Worm (Caenorhabditis elegans) whole organism, mixed stage, embryonic: Measurements from ENCODE around the gene thn-4.

Source experiments
- M03D4.4 ChIP-seq: sonication (generic microtip); optimal IDR thresholded peaks from 2 replicates; lab custom pipeline; 2017; ENCODE audit warnings: mild to moderate bottlenecking, missing genetic modification characterization, missing compliant biosample characterization
- bed-3 ChIP-seq: fragments of 200-800 bp; sonication (Bioruptor generic); optimal IDR thresholded peaks from 3 replicates; lab custom pipeline; 2018; ENCODE audit warnings: mild to moderate bottlenecking, missing genetic modification characterization, moderate library complexity, missing compliant biosample characterization
- ceh-39 ChIP-seq: fragments of 150-350 bp; optimal IDR thresholded peaks from 2 replicates; lab custom pipeline; 2014; ENCODE audit warnings: missing biosample characterization, missing genetic modification characterization
- ceh-83 ChIP-seq: fragments of 200-800 bp; sonication (Bioruptor generic); optimal IDR thresholded peaks from 2 replicates; lab custom pipeline; 2018; ENCODE audit warnings: mild to moderate bottlenecking, missing genetic modification characterization, missing compliant biosample characterization
- ces-1 ChIP-seq: fragments of 150-350 bp; optimal IDR thresholded peaks from 2 replicates; lab custom pipeline; 2014; ENCODE audit warnings: missing biosample characterization, missing genetic modification reagents, missing genetic modification characterization
- cnd-1 ChIP-seq: fragments of 200-800 bp; sonication (Bioruptor generic); optimal IDR thresholded peaks from 2 replicates; lab custom pipeline; 2018; ENCODE audit warnings: mild to moderate bottlenecking, missing genetic modification characterization, missing compliant biosample characterization
- drap-1 ChIP-seq: fragments of 200-800 bp; sonication (Bioruptor generic); optimal IDR thresholded peaks from 3 replicates; lab custom pipeline; 2018; ENCODE audit warnings: mild to moderate bottlenecking, missing genetic modification characterization, missing compliant biosample characterization
- elt-1 ChIP-seq: sonication (generic microtip); optimal IDR thresholded peaks from 2 replicates; lab custom pipeline; 2017; ENCODE audit warnings: missing genetic modification characterization, mild to moderate bottlenecking, missing compliant biosample characterization, antibody characterized with exemption, moderate library complexity, borderline replicate concordance; ENCODE audit not compliant: insufficient read depth
- elt-3 ChIP-seq: fragments of 150-350 bp; optimal IDR thresholded peaks from 2 replicates; lab custom pipeline; 2014; ENCODE audit warnings: missing biosample characterization, missing genetic modification characterization
- flh-1 ChIP-seq: fragments of 200-800 bp; sonication (Bioruptor generic); optimal IDR thresholded peaks from 2 replicates; lab custom pipeline; 2018; ENCODE audit warnings: mild to moderate bottlenecking, missing genetic modification characterization, moderate library complexity, missing compliant biosample characterization
- ham-2 ChIP-seq: fragments of 200-800 bp; sonication (Bioruptor generic); optimal IDR thresholded peaks from 2 replicates; lab custom pipeline; 2018; ENCODE audit warnings: mild to moderate bottlenecking, missing genetic modification characterization, missing compliant biosample characterization
- hlh-1 ChIP-seq: fragments of 150-350 bp; optimal IDR thresholded peaks from 2 replicates; lab custom pipeline; 2014; ENCODE audit warnings: missing biosample characterization, missing genetic modification reagents, missing genetic modification characterization
- lin-13 ChIP-seq: fragments of 150-350 bp; optimal IDR thresholded peaks from 2 replicates; lab custom pipeline; 2014; ENCODE audit warnings: missing biosample characterization, missing genetic modification characterization
- lin-32 ChIP-seq: fragments of 200-800 bp; sonication (Bioruptor generic); optimal IDR thresholded peaks from 2 replicates; lab custom pipeline; 2018; ENCODE audit warnings: mild to moderate bottlenecking, missing genetic modification characterization, missing compliant biosample characterization
- lsy-2 ChIP-seq: fragments of 150-350 bp; optimal IDR thresholded peaks from 2 replicates; lab custom pipeline; 2014; ENCODE audit warnings: missing biosample characterization, missing genetic modification characterization
- mab-5 ChIP-seq: fragments of 150-350 bp; optimal IDR thresholded peaks from 2 replicates; lab custom pipeline; 2014; ENCODE audit warnings: missing biosample characterization, missing genetic modification characterization
- mep-1 ChIP-seq: fragments of 150-350 bp; optimal IDR thresholded peaks from 2 replicates; lab custom pipeline; 2017; ENCODE audit warnings: missing biosample characterization, missing genetic modification reagents, missing genetic modification characterization, inconsistent platforms
- mls-2 ChIP-seq: sonication (generic microtip); optimal IDR thresholded peaks from 2 replicates; lab custom pipeline; 2016; ENCODE audit warnings: mild to moderate bottlenecking, missing genetic modification characterization, moderate library complexity, missing compliant biosample characterization
- nhr-12 ChIP-seq: fragments of 150-350 bp; optimal IDR thresholded peaks from 2 replicates; lab custom pipeline; 2014; ENCODE audit warnings: missing biosample characterization, missing genetic modification characterization
- nhr-2 ChIP-seq: fragments of 150-350 bp; optimal IDR thresholded peaks from 2 replicates; lab custom pipeline; 2014; ENCODE audit warnings: missing biosample characterization, missing genetic modification characterization
- nhr-237 ChIP-seq: fragments of 150-350 bp; optimal IDR thresholded peaks from 2 replicates; lab custom pipeline; 2014; ENCODE audit warnings: missing biosample characterization, missing genetic modification characterization
- nhr-76 ChIP-seq: sonication (generic microtip); optimal IDR thresholded peaks from 2 replicates; lab custom pipeline; 2017; ENCODE audit warnings: missing biosample characterization, missing genetic modification characterization
- sem-2 ChIP-seq: fragments of 200-800 bp; sonication (Bioruptor generic); optimal IDR thresholded peaks from 2 replicates; lab custom pipeline; 2018; ENCODE audit warnings: mild to moderate bottlenecking, missing genetic modification characterization, missing compliant biosample characterization
- snpc-4 ChIP-seq: fragments of 150-350 bp; optimal IDR thresholded peaks from 2 replicates; lab custom pipeline; 2014; ENCODE audit warnings: missing biosample characterization, missing genetic modification characterization
- sptf-1 ChIP-seq: sonication (generic microtip); optimal IDR thresholded peaks from 2 replicates; lab custom pipeline; 2017; ENCODE audit warnings: mild to moderate bottlenecking, missing genetic modification characterization, moderate library complexity, missing compliant biosample characterization
- tbx-8 ChIP-seq: fragments of 200-800 bp; sonication (Bioruptor generic); optimal IDR thresholded peaks from 2 replicates; lab custom pipeline; 2018; ENCODE audit warnings: mild to moderate bottlenecking, missing genetic modification characterization, moderate library complexity, missing compliant biosample characterization
- unc-120 ChIP-seq: sonication (generic microtip); optimal IDR thresholded peaks from 2 replicates; lab custom pipeline; 2017; ENCODE audit warnings: missing genetic modification characterization, missing compliant biosample characterization; ENCODE audit not compliant: poor library complexity, severe bottlenecking
- unc-39 ChIP-seq: fragments of 150-350 bp; optimal IDR thresholded peaks from 2 replicates; lab custom pipeline; 2014; ENCODE audit warnings: missing biosample characterization, missing genetic modification characterization
- unc-62 ChIP-seq: fragments of 150-350 bp; optimal IDR thresholded peaks from 2 replicates; lab custom pipeline; 2014; ENCODE audit warnings: missing biosample characterization, missing genetic modification reagents, missing genetic modification characterization
- zip-8 ChIP-seq: fragments of 150-350 bp; optimal IDR thresholded peaks from 2 replicates; lab custom pipeline; 2014; ENCODE audit warnings: missing biosample characterization, missing genetic modification characterization
- ztf-11 ChIP-seq: fragments of 150-350 bp; optimal IDR thresholded peaks from 2 replicates; lab custom pipeline; 2014; ENCODE audit warnings: missing biosample characterization, missing genetic modification characterization

The thn-4 gene

ce11 chrV:16834989-16835388 lies 36.3 kb downstream of the thn-4 start, which contains the start of gene tni-3:
TSS of gene tni-3 (minus strand) at chrV:16835128.
- TF ChIP-seq sptf-1 (tag; lab: Kevin White, UChicago): no peak
- TF ChIP-seq ztf-11 (tag; lab: Kevin White, UChicago): no peak
- TF ChIP-seq snpc-4: no peak
- no peak for TF ChIP-seq lsy-2 (tag; lab: Kevin White, UChicago)
- no peak for TF ChIP-seq bed-3
- TF ChIP-seq ces-1 (GFP tag; lab: Kevin White, UChicago): no peak

DNA sequence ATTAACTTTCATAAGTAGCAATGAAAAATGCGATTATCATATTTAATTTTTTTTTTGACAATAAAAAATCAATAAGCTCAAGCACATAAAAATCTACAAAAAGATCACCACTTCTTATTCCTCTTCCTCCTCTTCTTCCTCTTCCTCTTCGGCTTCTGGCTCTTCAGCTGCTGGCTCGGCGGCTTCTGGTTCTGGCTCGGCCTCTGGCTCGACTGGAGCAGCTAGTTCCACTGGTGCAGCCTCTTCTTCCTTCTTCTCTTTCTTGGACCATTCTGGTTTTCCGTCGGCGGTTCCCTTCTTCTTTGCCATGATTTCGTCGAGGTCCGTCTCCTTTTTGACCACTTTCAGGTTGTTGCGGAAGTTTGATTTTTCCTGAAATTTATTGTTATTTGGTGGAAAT lies 37.6 kb downstream of the thn-4 start:
- TF ChIP-seq nhr-2 (tag; lab: Kevin White, UChicago) (no peak), ceh-39 (tag; lab: Kevin White, UChicago) (no peak), bed-3 (no peak), mls-2 (tag; lab: Kevin White, UChicago) (no peak)

DNA sequence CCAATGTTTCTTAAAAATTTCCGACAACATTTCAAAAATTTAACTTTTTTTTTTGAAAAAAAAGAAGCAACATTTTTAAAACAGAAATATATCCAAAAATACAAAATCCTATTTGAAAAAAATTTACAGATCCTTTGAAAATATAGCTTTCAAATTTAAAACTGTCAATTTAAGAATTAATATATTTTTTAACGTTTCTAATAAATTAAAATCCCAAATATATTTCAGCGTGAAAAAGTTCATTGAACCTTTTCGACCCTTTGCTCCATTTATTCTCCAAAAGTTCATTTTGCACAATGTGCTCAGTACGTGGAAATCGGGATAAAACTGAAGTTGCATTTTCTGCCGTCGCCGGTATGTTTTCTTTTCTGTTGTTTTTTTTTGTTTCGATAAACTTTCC lies 38.4 kb downstream of the thn-4 start, which contains the start of gene phy-3:
Gene phy-3, plus strand, starts transcription at position 301 of the 400 bp plus-strand sequence.
- TF ChIP-seq drap-1 (GFP tag; lab: Kevin White, UChicago): no peak
- no peak for TF ChIP-seq ceh-39 (tag; lab: Kevin White, UChicago)
- no peak for TF ChIP-seq elt-1 (tag; lab: Kevin White, UChicago)
- no peak for TF ChIP-seq flh-1 (GFP tag; lab: Kevin White, UChicago)
- no peak for TF ChIP-seq sem-2 (GFP tag; lab: Kevin White, UChicago)
- TF ChIP-seq unc-120 (tag; lab: Kevin White, UChicago): no peak
- TF ChIP-seq nhr-237: no peak
- TF ChIP-seq unc-39: no peak

- no peak for TF ChIP-seq tbx-8
- no peak for TF ChIP-seq ham-2 (GFP tag; lab: Kevin White, UChicago)
- TF ChIP-seq bed-3: no peak
- no peak for TF ChIP-seq nhr-76 (tag; lab: Kevin White, UChicago)
- no peak for TF ChIP-seq lin-13 (tag; lab: Kevin White, UChicago)
- no peak for TF ChIP-seq elt-1 (tag; lab: Kevin White, UChicago)
- no peak for TF ChIP-seq lin-32
- no peak for TF ChIP-seq elt-3
These were observed 39.4 kb downstream of the thn-4 start, which contains the start of gene srh-215 for ce11 chrV:16831921-16832320. TSS of gene srh-215 (minus strand) at chrV:16832021.

DNA sequence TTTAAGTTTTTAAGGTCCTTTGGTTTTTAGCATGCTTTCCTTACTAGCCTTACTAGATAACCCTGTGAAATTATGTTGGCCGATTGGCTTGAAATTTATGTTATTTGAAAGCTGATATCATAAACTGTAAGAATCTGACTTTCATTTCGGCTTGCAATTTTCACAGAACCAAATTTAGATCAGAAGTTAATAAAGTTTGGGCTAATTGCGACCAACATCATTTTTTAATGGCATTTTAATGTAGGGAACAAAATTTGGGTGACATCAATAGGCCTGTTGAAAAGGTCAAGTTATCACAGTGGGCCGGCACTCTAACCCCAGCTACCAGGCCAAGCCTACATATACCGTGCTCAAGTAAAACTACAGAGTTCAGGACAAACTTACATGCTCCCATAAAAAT lies 40.0 kb downstream of the thn-4 start:
- TF ChIP-seq nhr-2 (tag; lab: Kevin White, UChicago): no peak
- no peak for TF ChIP-seq hlh-1 (tag; lab: Kevin White, UChicago)
- TF ChIP-seq mab-5 (tag; lab: Kevin White, UChicago): no peak
- no peak for TF ChIP-seq nhr-12 (tag; lab: Kevin White, UChicago)
- no peak for TF ChIP-seq flh-1 (GFP tag; lab: Kevin White, UChicago)
- no peak for TF ChIP-seq unc-120 (tag; lab: Kevin White, UChicago)
- no peak for TF ChIP-seq mls-2 (tag; lab: Kevin White, UChicago)
- TF ChIP-seq unc-62 (GFP tag; lab: Kevin White, UChicago): no peak
- no peak for TF ChIP-seq nhr-237
- no peak for TF ChIP-seq tbx-8
- no peak for TF ChIP-seq cnd-1 (tag; lab: Kevin White, UChicago)
- TF ChIP-seq M03D4.4: no peak
- TF ChIP-seq ceh-83: no peak
- TF ChIP-seq elt-3: no peak

- no peak for TF ChIP-seq mep-1 (tag; lab: Kevin White, UChicago)
- TF ChIP-seq lsy-2 (tag; lab: Kevin White, UChicago): no peak
- no peak for TF ChIP-seq elt-3
- no peak for TF ChIP-seq nhr-2 (tag; lab: Kevin White, UChicago)
- TF ChIP-seq unc-62 (GFP tag; lab: Kevin White, UChicago): no peak
- TF ChIP-seq elt-1 (tag; lab: Kevin White, UChicago): no peak
- TF ChIP-seq tbx-8: no peak
- no peak for TF ChIP-seq zip-8 (tag; lab: Kevin White, UChicago)
- no peak for TF ChIP-seq M03D4.4
These were observed 41.9 kb downstream of the thn-4 start, which contains the start of gene srh-214 for ce11 chrV:16829396-16829795. TSS of gene srh-214 (minus strand) at chrV:16829755.
